Fruit fly (Drosophila melanogaster): ENCODE measurements around the gene Edem1.

The Edem1 gene

dm6 chrX:1877107-1877736 is 31.4 kb downstream of the Edem1 start, which contains the start of the genes CG14817 and CG14805 (continued):
- TF ChIP-seq Neu2 (GFP tag; optimal IDR thresholded peaks at IDR 0.05; ENCODE audit: borderline replicate concordance) (no peak), NK7.1 (GFP tag; optimal IDR thresholded peaks at IDR 0.05) (peak; percentile 2), Doc3 (GFP tag; IDR thresholded peaks at IDR 0.05; ENCODE audit: partially characterized antibody) (0 out of 3 replicates have a peak, but pooled peaks have one; percentile 36), tgo (GFP tag; IDR thresholded peaks at IDR 0.05) (peak; percentile 48; the same call in 1 of the 3 replicates), HLH3B (GFP tag; IDR thresholded peaks at IDR 0.05) (0 out of 2 replicates have a peak, but pooled peaks have one; percentile 33), hb (GFP tag; IDR thresholded peaks at IDR 0.05; ENCODE audit: partially characterized antibody) (no peak), ap (GFP tag; IDR thresholded peaks at IDR 0.05) (no peak), Poxn (GFP tag; IDR thresholded peaks at IDR 0.05) (no peak), CG9727 (GFP tag; optimal IDR thresholded peaks at IDR 0.05) (peak; percentile 80), pzg (GFP tag; optimal IDR thresholded peaks at IDR 0.05) (peak; percentile 65), CG7987 (GFP tag; optimal IDR thresholded peaks at IDR 0.05) (peak; percentile 93), inv (GFP tag; IDR thresholded peaks at IDR 0.05; ENCODE audit: partially characterized antibody) (no peak; the same call in 1 of the 2 replicates), jing (GFP tag; optimal IDR thresholded peaks at IDR 0.05) (no peak), Hr3 (GFP tag; optimal IDR thresholded peaks at IDR 0.05) (no peak), BtbVII (GFP tag; optimal IDR thresholded peaks at IDR 0.05) (peak; percentile 87), Sox102F (GFP tag; optimal IDR thresholded peaks at IDR 0.05) (no peak), CG6689 (GFP tag; IDR thresholded peaks at IDR 0.05) (0 out of 2 replicates have a peak, but pooled peaks have one; percentile 19), wor (GFP tag; IDR thresholded peaks at IDR 0.05) (no peak), CG8388 (GFP tag; optimal IDR thresholded peaks at IDR 0.05) (peak; percentile 70), CG15479 (GFP tag; optimal IDR thresholded peaks at IDR 0.05) (no peak), zen (tag; optimal IDR thresholded peaks at IDR 0.05) (peak; percentile 37), Lpt (GFP tag; optimal IDR thresholded peaks at IDR 0.05) (no peak), grn (GFP tag; optimal IDR thresholded peaks at IDR 0.05) (no peak), ham (GFP tag; IDR thresholded peaks at IDR 0.05) (no peak), toy (GFP tag; IDR thresholded peaks at IDR 0.05) (no peak), Xbp1 (GFP tag; optimal IDR thresholded peaks at IDR 0.05) (peak; percentile 34), TFAM (GFP tag; optimal IDR thresholded peaks at IDR 0.05) (peak; percentile 6), stwl (tag; optimal IDR thresholded peaks at IDR 0.05) (peak; percentile 46), CG2202 (tag; optimal IDR thresholded peaks at IDR 0.05) (peak; percentile 65), CG2875 (GFP tag; optimal IDR thresholded peaks at IDR 0.05) (peak; percentile 50), en (GFP tag; optimal IDR thresholded peaks at IDR 0.05) (peak; percentile 35), CG14050 (GFP tag; IDR thresholded peaks at IDR 0.05) (peak; percentile 59; the same call in 2 of the 3 replicates), wek (GFP tag; optimal IDR thresholded peaks at IDR 0.05) (peak; percentile 85), fd64A (GFP tag; optimal IDR thresholded peaks at IDR 0.05) (peak; percentile 73), CG6765 (GFP tag; optimal IDR thresholded peaks at IDR 0.05) (peak; percentile 93), Sry-δ (GFP tag; optimal IDR thresholded peaks at IDR 0.05) (peak; percentile 48), CG31388 (GFP tag; optimal IDR thresholded peaks at IDR 0.05) (no peak), D (optimal IDR thresholded peaks at IDR 0.05) (no peak), D (GFP tag; optimal IDR thresholded peaks at IDR 0.05) (peak; percentile 44), Sin3A (optimal IDR thresholded peaks at IDR 0.05) (no peak), PHDP (tag; optimal IDR thresholded peaks at IDR 0.05) (peak; percentile 81), disco-r (GFP tag; optimal IDR thresholded peaks at IDR 0.05) (peak; percentile 15), prd (optimal IDR thresholded peaks at IDR 0.05) (no peak), prd (GFP tag; IDR thresholded peaks at IDR 0.05) (no peak), tap (tag; optimal IDR thresholded peaks at IDR 0.05) (peak; percentile 69), CG32532 (GFP tag; IDR thresholded peaks at IDR 0.05) (peak; percentile 70), eve (GFP tag; optimal IDR thresholded peaks at IDR 0.05) (no peak), CG12744 (GFP tag; optimal IDR thresholded peaks at IDR 0.05) (peak; percentile 19), CG17361 (GFP tag; IDR thresholded peaks at IDR 0.05) (peak; percentile 67; the same call in 2 of the 3 replicates), CG2116 (GFP tag; optimal IDR thresholded peaks at IDR 0.05) (peak; percentile 91), CG43689 (GFP tag; IDR thresholded peaks at IDR 0.05) (no peak)
